Fruit fly (Drosophila melanogaster): Measurements from ENCODE around the gene CG12983.

CG12983 gene

dm6 chr3L:20966662-20967061, at the start of gene CG12983:
TSS of gene CG12983 (minus strand) at chr3L:20966762.
- TF ChIP-seq Trl (optimal IDR thresholded peaks at IDR 0.05) (no peak), Trl (GFP tag; optimal IDR thresholded peaks at IDR 0.05) (no peak), Doc2 (GFP tag; IDR thresholded peaks at IDR 0.05) (no peak), CG13287 (GFP tag; IDR thresholded peaks at IDR 0.05; ENCODE audit: partially characterized antibody) (no peak), CG10979 (tag; optimal IDR thresholded peaks at IDR 0.05) (no peak), Taf1 (GFP tag; IDR thresholded peaks at IDR 0.05) (no peak), kni (GFP tag; optimal IDR thresholded peaks at IDR 0.05) (no peak), CG13775 (GFP tag; optimal IDR thresholded peaks at IDR 0.05) (no peak), fd96Cb (tag; optimal IDR thresholded peaks at IDR 0.05) (no peak), CG11456 (GFP tag; IDR thresholded peaks at IDR 0.05) (no peak), E2f2 (GFP tag; IDR thresholded peaks at IDR 0.05) (no peak), CG12219 (GFP tag; optimal IDR thresholded peaks at IDR 0.05) (no peak), Hr39 (optimal IDR thresholded peaks at IDR 0.05) (no peak), gsb (GFP tag; IDR thresholded peaks at IDR 0.05) (no peak), chif (GFP tag; optimal IDR thresholded peaks at IDR 0.05) (no peak), CG16779 (GFP tag; IDR thresholded peaks at IDR 0.05) (no peak), CG7839 (tag; optimal IDR thresholded peaks at IDR 0.05) (no peak), gsb-n (tag; optimal IDR thresholded peaks at IDR 0.05) (no peak), prd (optimal IDR thresholded peaks at IDR 0.05) (no peak), prd (GFP tag; IDR thresholded peaks at IDR 0.05) (no peak), trem (tag; optimal IDR thresholded peaks at IDR 0.05) (no peak), hkb (optimal IDR thresholded peaks at IDR 0.05) (no peak), hkb (GFP tag; IDR thresholded peaks at IDR 0.05) (no peak)

dm6 chr3L:21014516-21014945, 48.0 kb upstream of the CG12983 start:
- TF ChIP-seq Trl (optimal IDR thresholded peaks at IDR 0.05) (peak; percentile 34 to 83), Trl (GFP tag; optimal IDR thresholded peaks at IDR 0.05) (no peak), pnt (GFP tag; optimal IDR thresholded peaks at IDR 0.05) (no peak), salm (tag; optimal IDR thresholded peaks at IDR 0.05) (no peak), HHEX (GFP tag; optimal IDR thresholded peaks at IDR 0.05) (no peak), sug (tag; optimal IDR thresholded peaks at IDR 0.05) (peak; percentile 28), Sry-δ (GFP tag; optimal IDR thresholded peaks at IDR 0.05) (no peak), NC2α (GFP tag; optimal IDR thresholded peaks at IDR 0.05) (no peak), cg (GFP tag; optimal IDR thresholded peaks at IDR 0.05) (peak; percentile 73), tll (GFP tag; optimal IDR thresholded peaks at IDR 0.05) (no peak), kni (GFP tag; optimal IDR thresholded peaks at IDR 0.05) (peak; percentile 18), CG1529 (GFP tag; optimal IDR thresholded peaks at IDR 0.05) (no peak), CG2199 (GFP tag; IDR thresholded peaks at IDR 0.05) (0 out of 3 replicates have a peak, but pooled peaks have one; percentile 33), Drgx (GFP tag; IDR thresholded peaks at IDR 0.05) (peak; percentile 66), CG1647 (GFP tag; optimal IDR thresholded peaks at IDR 0.05) (no peak), D19B (GFP tag; optimal IDR thresholded peaks at IDR 0.05) (no peak), CG12769 (tag; optimal IDR thresholded peaks at IDR 0.05) (peak; percentile 66), ewg (GFP tag; optimal IDR thresholded peaks at IDR 0.05) (no peak), Sox100B (GFP tag; optimal IDR thresholded peaks at IDR 0.05) (no peak), Nf-YB (GFP tag; optimal IDR thresholded peaks at IDR 0.05) (no peak), CG7786 (GFP tag; optimal IDR thresholded peaks at IDR 0.05) (no peak), bsh (GFP tag; optimal IDR thresholded peaks at IDR 0.05) (no peak), Dfd (GFP tag; optimal IDR thresholded peaks at IDR 0.05) (no peak), wek (GFP tag; optimal IDR thresholded peaks at IDR 0.05) (no peak), exex (tag; optimal IDR thresholded peaks at IDR 0.05) (no peak), ash1 (GFP tag; optimal IDR thresholded peaks at IDR 0.05) (no peak), Vsx1 (GFP tag; optimal IDR thresholded peaks at IDR 0.05) (no peak), CG3163 (GFP tag; optimal IDR thresholded peaks at IDR 0.05) (peak; percentile 83), HLHmδ (GFP tag; optimal IDR thresholded peaks at IDR 0.05) (no peak), disco-r (GFP tag; optimal IDR thresholded peaks at IDR 0.05) (no peak), Dll (GFP tag; IDR thresholded peaks at IDR 0.05; ENCODE audit: partially characterized antibody) (0 out of 4 replicates have a peak, but pooled peaks have one; percentile 14), CG6683 (GFP tag; optimal IDR thresholded peaks at IDR 0.05) (no peak)
